Worm (Caenorhabditis elegans): Measurements from ENCODE around the gene egli-1.

ce11 chrII:9347444-9347843 is 23.7 kb downstream of the egli-1 start:
- TF ChIP-seq egl-27 (tag; optimal IDR thresholded peaks at IDR 0.05): no peak
- no peak for TF ChIP-seq nhr-237 (tag; optimal IDR thresholded peaks at IDR 0.05)
- no peak for TF ChIP-seq lin-39 (tag; optimal IDR thresholded peaks at IDR 0.05)
- no peak for TF ChIP-seq madf-5 (GFP tag; IDR thresholded peaks at IDR 0.05)
- TF ChIP-seq Y105C5A.15 (GFP tag; IDR thresholded peaks at IDR 0.05): no peak
- no peak for TF ChIP-seq nhr-6 (tag; optimal IDR thresholded peaks at IDR 0.05)
- TF ChIP-seq F49E8.2 (tag; optimal IDR thresholded peaks at IDR 0.05; ENCODE audit: borderline replicate concordance): no peak
- TF ChIP-seq nhr-76 (tag; optimal IDR thresholded peaks at IDR 0.05): no peak
